Fruit fly (Drosophila melanogaster) whole organism, pupa: ENCODE measurements around the gene RasGAP1.

Experiments
- CG17806 ChIP-seq: fragments of 200-800 bp; sonication (Bioruptor generic); optimal IDR thresholded peaks from 2 replicates; lab custom pipeline; 2018; ENCODE audit warnings: missing biosample characterization, mild to moderate bottlenecking, missing genetic modification characterization, moderate library complexity
- CG9948 ChIP-seq: fragments of 200-800 bp; sonication (Bioruptor generic); optimal IDR thresholded peaks from 2 replicates; lab custom pipeline; 2018; ENCODE audit warnings: missing biosample characterization, mild to moderate bottlenecking, missing genetic modification characterization, moderate library complexity
- D1 ChIP-seq: fragments of 200-800 bp; sonication (Bioruptor generic); optimal IDR thresholded peaks from 2 replicates; lab custom pipeline; 2018; ENCODE audit warnings: missing biosample characterization, mild to moderate bottlenecking, missing genetic modification characterization, moderate library complexity
- EcR ChIP-seq: fragments of 200-800 bp; sonication (Bioruptor generic); optimal IDR thresholded peaks from 3 replicates; lab custom pipeline; 2019; ENCODE audit warnings: missing biosample characterization, missing genetic modification characterization, mild to moderate bottlenecking, moderate library complexity, missing genetic modification reagents
- Pif1A ChIP-seq: fragments of 200-800 bp; sonication (Bioruptor generic); optimal IDR thresholded peaks from 3 replicates; lab custom pipeline; 2016; ENCODE audit warnings: missing biosample characterization, missing genetic modification characterization

DNA sequence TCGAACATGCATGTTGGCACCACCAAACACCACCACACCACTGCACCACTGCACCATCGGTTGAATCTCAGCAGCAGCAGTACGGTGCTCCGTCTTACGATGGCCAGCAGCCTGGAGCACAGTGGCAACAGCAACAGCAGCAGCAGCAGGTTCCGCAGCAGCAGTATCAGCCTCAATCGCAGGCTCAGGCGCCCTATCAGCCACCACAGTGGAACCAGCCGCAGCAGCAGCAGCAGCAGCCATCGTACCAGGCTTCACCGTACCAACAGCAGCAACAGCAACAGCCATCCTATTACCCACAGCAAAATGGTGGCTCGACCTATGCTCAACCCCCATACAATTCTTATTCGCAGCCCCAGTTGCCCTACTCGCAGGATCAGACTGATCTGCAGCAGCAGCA is 23.0 kb downstream of the RasGAP1 start:
- TF ChIP-seq D1 (tag; lab: Kevin White, UChicago) (no peak), CG9948 (no peak), Pif1A (GFP tag; lab: Kevin White, UChicago) (no peak), EcR (GFP tag; lab: Kevin White, UChicago) (no peak), CG17806 (tag; lab: Kevin White, UChicago) (no peak)
